Worm (Caenorhabditis elegans): ENCODE measurements around the gene K07C5.2.

DNA sequence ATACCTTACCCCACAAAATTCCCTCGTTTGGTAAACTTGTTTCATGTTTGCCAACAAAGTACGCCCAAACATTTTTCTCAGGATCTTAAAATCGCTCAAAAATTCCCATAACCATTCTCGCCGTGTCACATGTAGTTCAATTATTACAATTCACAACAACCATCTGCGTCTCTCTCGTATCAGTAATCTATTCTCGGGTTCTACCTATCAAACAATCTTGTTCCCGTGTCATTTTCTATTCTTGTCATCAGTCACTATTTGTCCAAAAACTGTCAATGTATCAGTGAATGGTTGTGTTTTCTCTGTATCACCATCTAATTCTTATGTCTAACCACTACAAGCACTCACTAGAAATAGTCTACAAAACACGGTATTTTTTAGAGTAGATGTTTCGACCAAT, 31.9 kb downstream of the K07C5.2 start:
- no peak for TF ChIP-seq fkh-10 (GFP tag; optimal IDR thresholded peaks at IDR 0.05)
- no peak for TF ChIP-seq egl-27 (tag; optimal IDR thresholded peaks at IDR 0.05)
- TF ChIP-seq ceh-82 (tag; optimal IDR thresholded peaks at IDR 0.05): no peak
- TF ChIP-seq egl-5 (tag; optimal IDR thresholded peaks at IDR 0.05): no peak
- TF ChIP-seq snpc-4 (tag; optimal IDR thresholded peaks at IDR 0.05): no peak
- no peak for TF ChIP-seq ztf-11 (tag; optimal IDR thresholded peaks at IDR 0.05)
- no peak for TF ChIP-seq elt-3 (tag; optimal IDR thresholded peaks at IDR 0.05)
- no peak for TF ChIP-seq ztf-4 (tag; optimal IDR thresholded peaks at IDR 0.05)
- TF ChIP-seq jun-1 (tag; optimal IDR thresholded peaks at IDR 0.05): peak; percentile 45
- TF ChIP-seq nhr-28 (tag; optimal IDR thresholded peaks at IDR 0.05): no peak
- TF ChIP-seq tbx-2 (tag; optimal IDR thresholded peaks at IDR 0.05): no peak
- TF ChIP-seq lin-15B (tag; optimal IDR thresholded peaks at IDR 0.05): no peak
